Fruit fly (Drosophila melanogaster) whole organism, prepupa: ENCODE results near the gene CG31600.
A peak's percentile ranks its signal among the peaks of the same experiment; 100 is the strongest.

Source experiments
- Blimp-1 ChIP-seq: fragments of 200-800 bp; sonication (Bioruptor generic); optimal IDR thresholded peaks from 3 replicates; lab custom pipeline; 2017; ENCODE audit warnings: missing biosample characterization, missing genetic modification characterization, mild to moderate bottlenecking, moderate library complexity, missing genetic modification reagents
- CG10631 ChIP-seq: fragments of 200-800 bp; sonication (Bioruptor generic); optimal IDR thresholded peaks from 2 replicates; lab custom pipeline; 2016; ENCODE audit warnings: missing biosample characterization, missing genetic modification characterization
- CG10669 ChIP-seq: fragments of 200-800 bp; sonication (Bioruptor generic); optimal IDR thresholded peaks from 3 replicates; lab custom pipeline; 2018; ENCODE audit warnings: missing biosample characterization, mild to moderate bottlenecking, missing genetic modification characterization, moderate library complexity
- CG11294 ChIP-seq: fragments of 200-800 bp; sonication (Bioruptor generic); IDR thresholded peaks from 2 replicates; pipeline ENCODE4 v1.3.6; 2022; ENCODE audit warnings: missing biosample characterization, missing genetic modification characterization
- CG1621 ChIP-seq: fragments of 200-800 bp; sonication (Bioruptor generic); optimal IDR thresholded peaks from 3 replicates; lab custom pipeline; 2018; ENCODE audit warnings: missing biosample characterization, mild to moderate bottlenecking, missing genetic modification characterization
- CG16779 ChIP-seq: fragments of 200-800 bp; sonication (Bioruptor generic); optimal IDR thresholded peaks from 3 replicates; lab custom pipeline; 2017; ENCODE audit warnings: missing biosample characterization, mild to moderate bottlenecking, missing genetic modification characterization
- CG31627 ChIP-seq: fragments of 200-800 bp; sonication (Bioruptor generic); optimal IDR thresholded peaks from 3 replicates; lab custom pipeline; 2016; ENCODE audit warnings: missing biosample characterization, missing genetic modification characterization
- CG32006 ChIP-seq: fragments of 200-800 bp; sonication (Bioruptor generic); optimal IDR thresholded peaks from 3 replicates; lab custom pipeline; 2017; ENCODE audit warnings: missing biosample characterization, mild to moderate bottlenecking, missing genetic modification characterization
- CG34406 ChIP-seq: fragments of 200-800 bp; sonication (Bioruptor generic); optimal IDR thresholded peaks from 3 replicates; lab custom pipeline; 2016; ENCODE audit warnings: missing biosample characterization, missing genetic modification characterization
- CG3919 ChIP-seq: fragments of 200-800 bp; sonication (Bioruptor generic); optimal IDR thresholded peaks from 3 replicates; lab custom pipeline; 2016; ENCODE audit warnings: missing biosample characterization, missing genetic modification characterization
- CG4318 ChIP-seq: fragments of 200-800 bp; sonication (Bioruptor generic); optimal IDR thresholded peaks from 3 replicates; lab custom pipeline; 2017; ENCODE audit warnings: missing biosample characterization, mild to moderate bottlenecking, missing genetic modification characterization
- CG6163 ChIP-seq: fragments of 200-800 bp; sonication (Bioruptor generic); IDR thresholded peaks from 3 replicates; pipeline ENCODE4 v1.3.6; 2022; ENCODE audit warnings: missing biosample characterization, missing genetic modification characterization
- CG6276 ChIP-seq: fragments of 200-800 bp; sonication (Bioruptor generic); optimal IDR thresholded peaks from 2 replicates; lab custom pipeline; 2017; ENCODE audit warnings: missing biosample characterization, mild to moderate bottlenecking, missing genetic modification characterization
- CG6792 ChIP-seq: fragments of 200-800 bp; sonication (Bioruptor generic); optimal IDR thresholded peaks from 3 replicates; lab custom pipeline; 2016; ENCODE audit warnings: missing biosample characterization, missing genetic modification characterization
- CG6808 ChIP-seq: fragments of 200-800 bp; sonication (Bioruptor generic); optimal IDR thresholded peaks from 3 replicates; lab custom pipeline; 2017; ENCODE audit warnings: missing biosample characterization, missing genetic modification characterization, mild to moderate bottlenecking, moderate library complexity, missing genetic modification reagents
- CG6854 ChIP-seq: fragments of 200-800 bp; sonication (Bioruptor generic); optimal IDR thresholded peaks from 2 replicates; lab custom pipeline; 2017; ENCODE audit warnings: missing biosample characterization, mild to moderate bottlenecking, missing genetic modification characterization
- CG8119 ChIP-seq: fragments of 200-800 bp; sonication (Bioruptor generic); IDR thresholded peaks from 3 replicates; pipeline ENCODE4 v1.3.6; 2022; ENCODE audit warnings: missing biosample characterization, missing genetic modification characterization
- CG8319 ChIP-seq: fragments of 200-800 bp; sonication (Bioruptor generic); optimal IDR thresholded peaks from 3 replicates; lab custom pipeline; 2016; ENCODE audit warnings: missing biosample characterization, missing genetic modification characterization
- CG8632 ChIP-seq: fragments of 200-800 bp; sonication (Bioruptor generic); optimal IDR thresholded peaks from 3 replicates; lab custom pipeline; 2016; ENCODE audit warnings: missing biosample characterization, missing genetic modification characterization
- CG9139 ChIP-seq: fragments of 200-800 bp; sonication (Bioruptor generic); optimal IDR thresholded peaks from 3 replicates; lab custom pipeline; 2017; ENCODE audit warnings: missing biosample characterization, mild to moderate bottlenecking, missing genetic modification characterization
- Eip75B ChIP-seq: fragments of 200-800 bp; sonication (Bioruptor generic); optimal IDR thresholded peaks from 3 replicates; lab custom pipeline; 2016; ENCODE audit warnings: missing biosample characterization, missing genetic modification characterization
- Eip93F ChIP-seq: fragments of 200-800 bp; sonication (Bioruptor generic); optimal IDR thresholded peaks from 2 replicates; lab custom pipeline; 2016; ENCODE audit warnings: missing biosample characterization, mild to moderate bottlenecking, missing genetic modification characterization
- Ets21C ChIP-seq: fragments of 200-800 bp; sonication (Bioruptor generic); optimal IDR thresholded peaks from 3 replicates; lab custom pipeline; 2016; ENCODE audit warnings: missing biosample characterization, missing genetic modification characterization
- Ets96B ChIP-seq: fragments of 200-800 bp; optimal IDR thresholded peaks from 2 replicates; lab custom pipeline; 2019; ENCODE audit warnings: missing biosample characterization, mild to moderate bottlenecking, missing genetic modification characterization, moderate library complexity
- Gug ChIP-seq: fragments of 200-800 bp; sonication (Bioruptor generic); IDR thresholded peaks from 2 replicates; pipeline ENCODE4 v1.3.6; 2022; ENCODE audit warnings: missing biosample characterization, missing genetic modification characterization
- Hr38 ChIP-seq: sonication (Bioruptor generic); optimal IDR thresholded peaks from 2 replicates; lab custom pipeline; 2016; ENCODE audit warnings: missing biosample characterization, missing genetic modification characterization
- Hr39 ChIP-seq: fragments of 200-800 bp; sonication (Bioruptor generic); optimal IDR thresholded peaks from 2 replicates; lab custom pipeline; 2016; ENCODE audit warnings: missing biosample characterization, missing genetic modification characterization
- Lpt ChIP-seq: fragments of 200-800 bp; sonication (Bioruptor generic); optimal IDR thresholded peaks from 3 replicates; lab custom pipeline; 2016; ENCODE audit warnings: missing biosample characterization, missing genetic modification characterization
- Met ChIP-seq: fragments of 200-800 bp; sonication (Bioruptor generic); optimal IDR thresholded peaks from 3 replicates; lab custom pipeline; 2016; ENCODE audit warnings: missing biosample characterization, missing genetic modification characterization
- Sox102F ChIP-seq: fragments of 200-800 bp; sonication (Bioruptor generic); optimal IDR thresholded peaks from 2 replicates; lab custom pipeline; 2016; ENCODE audit warnings: missing biosample characterization, mild to moderate bottlenecking, missing genetic modification characterization
- Sox15 ChIP-seq: fragments of 200-800 bp; sonication (Bioruptor generic); optimal IDR thresholded peaks from 3 replicates; lab custom pipeline; 2016; ENCODE audit warnings: missing biosample characterization, missing genetic modification characterization
- acj6 ChIP-seq: fragments of 200-800 bp; sonication (Bioruptor generic); optimal IDR thresholded peaks from 3 replicates; lab custom pipeline; 2016; ENCODE audit warnings: missing biosample characterization, missing genetic modification characterization
- cyc ChIP-seq: fragments of 200-800 bp; sonication (Bioruptor generic); optimal IDR thresholded peaks from 3 replicates; lab custom pipeline; 2016; ENCODE audit warnings: missing biosample characterization, missing genetic modification characterization
- esn ChIP-seq: fragments of 200-800 bp; sonication (Bioruptor generic); optimal IDR thresholded peaks from 2 replicates; lab custom pipeline; 2016; ENCODE audit warnings: missing biosample characterization, mild to moderate bottlenecking, missing genetic modification characterization, moderate library complexity
- fd59A ChIP-seq: fragments of 200-800 bp; sonication (Bioruptor generic); optimal IDR thresholded peaks from 2 replicates; lab custom pipeline; 2017; ENCODE audit warnings: missing biosample characterization, mild to moderate bottlenecking, missing genetic modification characterization, missing genetic modification reagents
- lz ChIP-seq: fragments of 200-800 bp; sonication (Bioruptor generic); optimal IDR thresholded peaks from 3 replicates; lab custom pipeline; 2016; ENCODE audit warnings: missing biosample characterization, missing genetic modification characterization
- net ChIP-seq: fragments of 200-800 bp; sonication (Bioruptor generic); optimal IDR thresholded peaks from 3 replicates; lab custom pipeline; 2016; ENCODE audit warnings: missing biosample characterization, missing genetic modification characterization
- pdm3 ChIP-seq: fragments of 200-800 bp; sonication (Bioruptor generic); optimal IDR thresholded peaks from 3 replicates; lab custom pipeline; 2016; ENCODE audit warnings: missing biosample characterization, missing genetic modification characterization
- salr ChIP-seq, 2 experiments: fragments of 200-800 bp; sonication (Bioruptor generic); optimal IDR thresholded peaks; 3 replicates each; lab custom pipeline; 2016 to 2018; ENCODE audit warnings: missing biosample characterization in 2 of 2, missing genetic modification characterization in 2 of 2, mild to moderate bottlenecking in 1 of 2
- spab ChIP-seq: fragments of 200-800 bp; sonication (Bioruptor generic); optimal IDR thresholded peaks from 2 replicates; lab custom pipeline; 2017; ENCODE audit warnings: missing biosample characterization, mild to moderate bottlenecking, missing genetic modification characterization, missing genetic modification reagents
- ss ChIP-seq, 2 experiments: fragments of 200-800 bp; sonication (Bioruptor generic); optimal IDR thresholded peaks; 2 replicates in 1 of 2; 3 replicates in 1 of 2; lab custom pipeline; 2017 to 2018; ENCODE audit warnings: mild to moderate bottlenecking in 2 of 2, missing biosample characterization in 2 of 2, missing genetic modification characterization in 2 of 2, moderate library complexity in 1 of 2
- svp ChIP-seq: fragments of 200-800 bp; sonication (Bioruptor generic); peaks from one replicate; lab custom pipeline; 2016; ENCODE audit warnings: missing biosample characterization, missing genetic modification characterization
- vri ChIP-seq: fragments of 200-800 bp; sonication (Bioruptor generic); optimal IDR thresholded peaks from 3 replicates; lab custom pipeline; 2016; ENCODE audit warnings: missing biosample characterization, mild to moderate bottlenecking, missing genetic modification characterization

Gene CG31600

dm6 chr2L:21871708-21872107 lies 43.5 kb downstream of the CG31600 start:
- TF ChIP-seq CG16779 (no peak), Gug (GFP tag; lab: Robert Waterston, UW) (no peak), Hr38 (no peak), CG31627 (GFP tag; lab: Kevin White, UChicago) (no peak), CG32006 (GFP tag; lab: Kevin White, UChicago) (no peak), Eip93F (GFP tag; lab: Kevin White, UChicago) (no peak), Met (no peak)

- TF ChIP-seq svp (GFP tag; lab: Kevin White, UChicago) (peak; percentile 45), CG4318 (GFP tag; lab: Kevin White, UChicago) (no peak), ss (GFP tag; optimal IDR thresholded peaks at IDR 0.05; lab: Kevin White, UChicago) (peak in 1 of 2 experiments; percentile 14)
Measured at dm6 chr2L:21868712-21869280, 46.4 kb downstream of the CG31600 start.

- TF ChIP-seq pdm3 (GFP tag; lab: Kevin White, UChicago) (peak; percentile 81), CG6163 (GFP tag; lab: Robert Waterston, UW) (peak; percentile 65), CG8319 (peak; percentile 75), lz (GFP tag; lab: Kevin White, UChicago) (peak; percentile 84), vri (peak; percentile 44), CG6792 (GFP tag; lab: Kevin White, UChicago) (peak; percentile 81), fd59A (GFP tag; lab: Kevin White, UChicago) (peak; percentile 70), Blimp-1 (GFP tag; lab: Kevin White, UChicago) (peak; percentile 7), spab (peak; percentile 74), Hr38 (no peak), net (GFP tag; lab: Kevin White, UChicago) (peak; percentile 32), CG16779 (no peak), CG32006 (GFP tag; lab: Kevin White, UChicago) (no peak), CG11294 (no peak), CG6854 (no peak), CG3919 (GFP tag; lab: Kevin White, UChicago) (peak; percentile 84), CG8119 (GFP tag; lab: Robert Waterston, UW) (no peak), Ets96B (tag; lab: Kevin White, UChicago) (peak; percentile 81), CG4318 (GFP tag; lab: Kevin White, UChicago) (no peak), Sox15 (GFP tag; lab: Kevin White, UChicago) (peak; percentile 85), Lpt (GFP tag; lab: Kevin White, UChicago) (no peak), Eip93F (GFP tag; lab: Kevin White, UChicago) (no peak), acj6 (peak; percentile 74), salr (GFP tag; optimal IDR thresholded peaks at IDR 0.05; lab: Kevin White, UChicago) (peak; percentile 1 to 76), CG6808 (GFP tag; lab: Kevin White, UChicago) (peak; percentile 70), CG8632 (GFP tag; lab: Kevin White, UChicago) (peak; percentile 77), Met (peak; percentile 80), cyc (GFP tag; lab: Kevin White, UChicago) (peak; percentile 85), Hr39 (GFP tag; lab: Kevin White, UChicago) (peak; percentile 90), CG34406 (GFP tag; lab: Kevin White, UChicago) (peak; percentile 84), CG10669 (peak; percentile 82), CG10631 (GFP tag; lab: Kevin White, UChicago) (peak; percentile 72), ss (GFP tag; optimal IDR thresholded peaks at IDR 0.05; lab: Kevin White, UChicago) (peak; percentile 15 to 66), Eip75B (GFP tag; lab: Kevin White, UChicago) (peak; percentile 82), CG9139 (peak; percentile 2), CG31627 (GFP tag; lab: Kevin White, UChicago) (peak; percentile 90), CG1621 (peak; percentile 78), Sox102F (GFP tag; lab: Kevin White, UChicago) (peak; percentile 80), Ets21C (GFP tag; lab: Kevin White, UChicago) (peak; percentile 68), esn (peak; percentile 82), CG6276 (GFP tag; lab: Kevin White, UChicago) (no peak)
Measured at dm6 chr2L:21867040-21867981, 47.8 kb downstream of the CG31600 start.
